Fruit fly (Drosophila melanogaster) whole organism, embryonic: ENCODE data around the gene CG13084.
A peak's percentile ranks its signal among the peaks of the same experiment; 100 is the strongest.

Source experiments
- Abd-B ChIP-seq: fragments of 200-800 bp; sonication (Bioruptor generic); optimal IDR thresholded peaks from 2 replicates; lab custom pipeline; 2018; ENCODE audit warnings: missing biosample characterization, mild to moderate bottlenecking, missing genetic modification characterization, moderate library complexity
- Ada2b ChIP-seq: fragments of 200-800 bp; sonication (Bioruptor generic); IDR thresholded peaks from 2 replicates; pipeline ENCODE4 v1.3.6; 2022; ENCODE audit warnings: missing biosample characterization, missing genetic modification characterization
- C15 ChIP-seq: fragments of 200-800 bp; sonication (Bioruptor generic); IDR thresholded peaks from 3 replicates; pipeline ENCODE4 v1.3.6; 2022; ENCODE audit warnings: missing biosample characterization, missing genetic modification characterization
- CG11247 ChIP-seq: fragments of 200-800 bp; sonication (Bioruptor generic); IDR thresholded peaks from 2 replicates; pipeline ENCODE4 v1.3.6; 2022; ENCODE audit warnings: missing biosample characterization, missing genetic modification characterization
- CG12299 ChIP-seq: fragments of 200-800 bp; sonication (Bioruptor generic); optimal IDR thresholded peaks from 2 replicates; lab custom pipeline; 2018; ENCODE audit warnings: missing biosample characterization, mild to moderate bottlenecking, missing genetic modification characterization
- CG15011 ChIP-seq: fragments of 200-800 bp; sonication (Bioruptor generic); optimal IDR thresholded peaks from 3 replicates; lab custom pipeline; 2018; ENCODE audit warnings: missing biosample characterization, mild to moderate bottlenecking, missing genetic modification characterization
- CG17359 ChIP-seq: fragments of 200-800 bp; sonication (Bioruptor generic); optimal IDR thresholded peaks from 3 replicates; lab custom pipeline; 2018; ENCODE audit warnings: missing biosample characterization, mild to moderate bottlenecking, missing genetic modification characterization, moderate library complexity
- CG17612 ChIP-seq: fragments of 200-800 bp; sonication (Bioruptor generic); IDR thresholded peaks from 2 replicates; pipeline ENCODE4 v1.3.6; 2022; ENCODE audit warnings: missing biosample characterization, missing genetic modification characterization
- CG17802 ChIP-seq: fragments of 200-800 bp; sonication (Bioruptor generic); optimal IDR thresholded peaks from 2 replicates; lab custom pipeline; 2018; ENCODE audit warnings: missing biosample characterization, mild to moderate bottlenecking, missing genetic modification characterization, moderate library complexity
- CG2875 ChIP-seq: fragments of 200-800 bp; sonication (Bioruptor generic); optimal IDR thresholded peaks from 2 replicates; lab custom pipeline; 2017; ENCODE audit warnings: missing biosample characterization, mild to moderate bottlenecking, missing genetic modification characterization, missing genetic modification reagents
- CG31224 ChIP-seq: fragments of 200-800 bp; sonication (Bioruptor generic); IDR thresholded peaks from 2 replicates; pipeline ENCODE4 v1.3.6; 2022; ENCODE audit warnings: missing biosample characterization, missing genetic modification characterization
- CG31441 ChIP-seq: fragments of 200-800 bp; sonication (Bioruptor generic); IDR thresholded peaks from 2 replicates; pipeline ENCODE4 v1.3.6; 2022; ENCODE audit warnings: missing biosample characterization, missing genetic modification characterization
- CG34224 ChIP-seq: fragments of 200-800 bp; sonication (Bioruptor generic); IDR thresholded peaks from 3 replicates; pipeline ENCODE4 v1.3.6; 2022; ENCODE audit warnings: missing biosample characterization, missing genetic modification characterization; ENCODE audit not compliant: partially characterized antibody
- CG4854 ChIP-seq: fragments of 200-800 bp; sonication (Bioruptor generic); optimal IDR thresholded peaks from 2 replicates; lab custom pipeline; 2016; ENCODE audit warnings: missing biosample characterization, missing genetic modification characterization, inconsistent platforms
- CG7556 ChIP-seq: fragments of 200-800 bp; sonication (Bioruptor generic); optimal IDR thresholded peaks from 2 replicates; lab custom pipeline; 2017; ENCODE audit warnings: missing biosample characterization, mild to moderate bottlenecking, missing genetic modification characterization
- CG7786 ChIP-seq: fragments of 200-800 bp; sonication (Bioruptor generic); optimal IDR thresholded peaks from 2 replicates; lab custom pipeline; 2016; ENCODE audit warnings: missing biosample characterization, missing genetic modification characterization
- CG8388 ChIP-seq: fragments of 200-800 bp; sonication (Bioruptor generic); optimal IDR thresholded peaks from 2 replicates; lab custom pipeline; 2019; ENCODE audit warnings: missing biosample characterization, mild to moderate bottlenecking, missing genetic modification characterization, moderate library complexity
- CG8924 ChIP-seq: fragments of 200-800 bp; optimal IDR thresholded peaks from 3 replicates; lab custom pipeline; 2019; ENCODE audit warnings: missing biosample characterization, mild to moderate bottlenecking, missing genetic modification characterization, moderate library complexity
- CoRest ChIP-seq: fragments of 200-800 bp; sonication (Bioruptor generic); optimal IDR thresholded peaks from 3 replicates; lab custom pipeline; 2018; ENCODE audit warnings: missing biosample characterization, mild to moderate bottlenecking, missing genetic modification characterization, moderate library complexity
- Dbx ChIP-seq: fragments of 200-800 bp; sonication (Bioruptor generic); IDR thresholded peaks from 3 replicates; pipeline ENCODE4 v1.3.6; 2022; ENCODE audit warnings: missing biosample characterization, missing genetic modification characterization
- Dfd ChIP-seq, 2 experiments: fragments of >200 bp; optimal IDR thresholded peaks; 2 replicates each; lab custom pipeline; 2017; ENCODE audit warnings: missing biosample characterization in 2 of 2, missing genetic modification characterization in 2 of 2
- Dip3 ChIP-seq: fragments of 200-800 bp; sonication (Bioruptor generic); optimal IDR thresholded peaks from 3 replicates; lab custom pipeline; 2016; ENCODE audit warnings: missing biosample characterization, missing genetic modification characterization
- Elba2 ChIP-seq: fragments of 200-800 bp; sonication (Bioruptor generic); optimal IDR thresholded peaks from 3 replicates; lab custom pipeline; 2016; ENCODE audit warnings: missing biosample characterization, missing genetic modification characterization
- HmgZ ChIP-seq: fragments of 200-800 bp; sonication (Bioruptor generic); optimal IDR thresholded peaks from 2 replicates; lab custom pipeline; 2018; ENCODE audit warnings: missing biosample characterization, mild to moderate bottlenecking, missing genetic modification characterization
- Hsf ChIP-seq: fragments of 200-800 bp; sonication (Bioruptor generic); optimal IDR thresholded peaks from 3 replicates; lab custom pipeline; 2016; ENCODE audit warnings: missing biosample characterization, missing genetic modification characterization
- Jarid2 ChIP-seq: fragments of 200-800 bp; sonication (Bioruptor generic); optimal IDR thresholded peaks from 3 replicates; lab custom pipeline; 2017; ENCODE audit warnings: mild to moderate bottlenecking, missing biosample characterization, missing genetic modification reagents, missing genetic modification characterization
- Kr ChIP-seq: fragments of 200-800 bp; sonication (Bioruptor generic); optimal IDR thresholded peaks from 2 replicates; lab custom pipeline; 2017; ENCODE audit warnings: missing biosample characterization, mild to moderate bottlenecking, missing genetic modification characterization
- Med ChIP-seq: fragments of 200-800 bp; sonication (Bioruptor generic); peaks from one replicate; lab custom pipeline; 2016; ENCODE audit warnings: missing biosample characterization, missing genetic modification characterization, mild to moderate bottlenecking, inconsistent platforms, moderate library complexity
- NK7.1 ChIP-seq: fragments of 200-800 bp; sonication (Bioruptor generic); optimal IDR thresholded peaks from 3 replicates; lab custom pipeline; 2016; ENCODE audit warnings: missing biosample characterization, missing genetic modification characterization
- Oli ChIP-seq: fragments of 200-800 bp; sonication (Bioruptor generic); optimal IDR thresholded peaks from 2 replicates; lab custom pipeline; 2018; ENCODE audit warnings: missing biosample characterization, mild to moderate bottlenecking, missing genetic modification characterization, moderate library complexity
- PHDP ChIP-seq: fragments of 200-800 bp; sonication (Bioruptor generic); optimal IDR thresholded peaks from 3 replicates; lab custom pipeline; 2018; ENCODE audit warnings: missing biosample characterization, mild to moderate bottlenecking, missing genetic modification characterization, moderate library complexity
- Side ChIP-seq: fragments of 200-800 bp; sonication (Bioruptor generic); optimal IDR thresholded peaks from 2 replicates; lab custom pipeline; 2016; ENCODE audit warnings: missing biosample characterization, missing genetic modification characterization
- Sry-δ ChIP-seq: fragments of 200-800 bp; sonication (Bioruptor generic); optimal IDR thresholded peaks from 2 replicates; lab custom pipeline; 2016; ENCODE audit warnings: missing biosample characterization, missing genetic modification characterization
- Taf1 ChIP-seq: fragments of 200-800 bp; sonication (Bioruptor generic); IDR thresholded peaks from 2 replicates; pipeline ENCODE4 v1.3.6; 2022; ENCODE audit warnings: missing biosample characterization, missing genetic modification characterization
- bigmax ChIP-seq: fragments of 200-800 bp; sonication (Bioruptor generic); optimal IDR thresholded peaks from 2 replicates; lab custom pipeline; 2018; ENCODE audit warnings: missing biosample characterization, mild to moderate bottlenecking, missing genetic modification characterization
- br ChIP-seq: fragments of >200 bp; optimal IDR thresholded peaks from 2 replicates; lab custom pipeline; 2017
- cad ChIP-seq: fragments of >200 bp; optimal IDR thresholded peaks from 2 replicates; lab custom pipeline; 2017; ENCODE audit warnings: missing biosample characterization, missing genetic modification characterization
- cato ChIP-seq: fragments of 200-800 bp; sonication (Bioruptor generic); optimal IDR thresholded peaks from 2 replicates; lab custom pipeline; 2016; ENCODE audit warnings: missing biosample characterization, missing genetic modification characterization, borderline replicate concordance
- chn ChIP-seq: fragments of 200-800 bp; sonication (Bioruptor generic); optimal IDR thresholded peaks from 2 replicates; lab custom pipeline; 2016; ENCODE audit warnings: missing biosample characterization, missing genetic modification characterization
- gem ChIP-seq: fragments of 200-800 bp; sonication (Bioruptor generic); optimal IDR thresholded peaks from 2 replicates; lab custom pipeline; 2019; ENCODE audit warnings: missing biosample characterization, mild to moderate bottlenecking, missing genetic modification characterization, moderate library complexity
- kay ChIP-seq: fragments of 200-800 bp; sonication (Bioruptor generic); optimal IDR thresholded peaks from 2 replicates; lab custom pipeline; 2016; ENCODE audit warnings: missing biosample characterization, missing genetic modification characterization
- klu ChIP-seq: fragments of 200-800 bp; sonication (Bioruptor generic); IDR thresholded peaks from 2 replicates; pipeline ENCODE4 v1.3.6; 2022; ENCODE audit warnings: missing biosample characterization, missing genetic modification characterization
- luna ChIP-seq: fragments of 200-800 bp; sonication (Bioruptor generic); optimal IDR thresholded peaks from 2 replicates; lab custom pipeline; 2016; ENCODE audit warnings: missing biosample characterization, missing genetic modification characterization
- mirr ChIP-seq: fragments of 200-800 bp; sonication (Bioruptor generic); optimal IDR thresholded peaks from 3 replicates; lab custom pipeline; 2018; ENCODE audit warnings: missing biosample characterization, mild to moderate bottlenecking, missing genetic modification characterization
- nom ChIP-seq: fragments of 200-800 bp; sonication (Bioruptor generic); optimal IDR thresholded peaks from 2 replicates; lab custom pipeline; 2017; ENCODE audit warnings: missing biosample characterization, missing genetic modification characterization, mild to moderate bottlenecking, moderate library complexity, missing genetic modification reagents
- odd ChIP-seq: fragments of 200-800 bp; sonication (Bioruptor generic); optimal IDR thresholded peaks from 2 replicates; lab custom pipeline; 2017; ENCODE audit warnings: missing biosample characterization, mild to moderate bottlenecking, missing genetic modification characterization
- phol ChIP-seq: fragments of 200-800 bp; sonication (Bioruptor generic); optimal IDR thresholded peaks from 3 replicates; lab custom pipeline; 2018; ENCODE audit warnings: missing biosample characterization, mild to moderate bottlenecking, missing genetic modification characterization, moderate library complexity
- prd ChIP-seq, 3 experiments: fragments of >200 bp in 2 of 3; fragments of 200-800 bp in 1 of 3; sonication (Bioruptor generic) in 1 of 3; optimal IDR thresholded peaks in 2 of 3; IDR thresholded peaks in 1 of 3; 2 replicates in 2 of 3; 3 replicates in 1 of 3; pipeline versions ENCODE4 v1.3.6 to Lab custom; 2017 to 2022; ENCODE audit warnings: missing biosample characterization in 1 of 3, missing genetic modification characterization in 1 of 3
- shn ChIP-seq: fragments of 200-800 bp; sonication (Bioruptor generic); optimal IDR thresholded peaks from 3 replicates; lab custom pipeline; 2016; ENCODE audit warnings: missing biosample characterization, missing genetic modification characterization
- sug ChIP-seq: fragments of 200-800 bp; optimal IDR thresholded peaks from 2 replicates; lab custom pipeline; 2019; ENCODE audit warnings: missing biosample characterization, mild to moderate bottlenecking, missing genetic modification characterization, moderate library complexity

CG13084 gene

DNA sequence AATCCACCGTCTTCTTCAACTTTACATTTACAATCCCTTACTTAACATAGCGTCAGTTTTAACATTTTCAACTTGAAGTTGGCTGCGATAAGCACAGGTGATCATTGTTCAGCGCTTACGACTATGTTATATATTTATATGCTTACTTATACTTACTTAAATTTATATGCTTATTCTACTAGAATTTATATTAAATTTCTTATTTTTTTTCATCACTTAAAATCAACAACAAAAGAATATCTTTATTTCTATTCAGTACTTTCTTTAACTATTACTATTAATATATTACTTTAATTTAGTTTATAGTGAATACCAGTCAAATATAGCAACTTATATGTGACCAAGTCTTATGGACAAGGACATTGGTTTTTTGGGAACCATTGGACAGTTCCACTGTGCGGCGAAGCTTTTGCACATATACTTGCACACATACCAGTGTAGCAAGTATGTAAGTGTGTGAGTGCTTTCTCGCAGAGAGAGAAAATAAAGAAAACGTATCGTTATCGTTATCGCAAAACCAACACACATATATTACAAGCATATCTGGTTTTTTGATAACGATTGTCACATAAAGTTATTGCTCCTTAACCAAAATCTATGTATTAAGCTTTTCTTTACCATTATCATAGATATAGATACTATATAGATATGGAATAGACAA lies 32.6 kb downstream of the CG13084 start, which contains the start of gene Hasp (continued):
- no peak for TF ChIP-seq nom (GFP tag; lab: Kevin White, UChicago)
- no peak for TF ChIP-seq Dbx (GFP tag; lab: Robert Waterston, UW)
- TF ChIP-seq Side (GFP tag; lab: Kevin White, UChicago) = no peak
- TF ChIP-seq CG17802 = no peak
- no peak for TF ChIP-seq Elba2 (GFP tag; lab: Kevin White, UChicago)
- TF ChIP-seq chn (GFP tag; lab: Kevin White, UChicago) = no peak
- TF ChIP-seq Kr (GFP tag; lab: Kevin White, UChicago) = no peak
- peak; percentile 70 for TF ChIP-seq CG17359 (tag; lab: Kevin White, UChicago)
- TF ChIP-seq Abd-B (GFP tag; lab: Kevin White, UChicago) = peak; percentile 41
- peak; percentile 59 for TF ChIP-seq CG8388 (GFP tag; lab: Kevin White, UChicago)
- TF ChIP-seq NK7.1 = no peak
- peak; percentile 61 for TF ChIP-seq PHDP (tag; lab: Kevin White, UChicago)
- no peak for TF ChIP-seq prd (optimal IDR thresholded peaks at IDR 0.05; lab: Kevin White, UChicago)
- peak; percentile 36 for TF ChIP-seq prd (GFP tag; IDR thresholded peaks at IDR 0.05; lab: Robert Waterston, UW)
- no peak for TF ChIP-seq Dfd (GFP tag; optimal IDR thresholded peaks at IDR 0.05; lab: Kevin White, UChicago)
- peak; percentile 8 for TF ChIP-seq mirr
- TF ChIP-seq CG12299 (tag; lab: Kevin White, UChicago) = no peak
- TF ChIP-seq CG15011 = no peak
- no peak for TF ChIP-seq Jarid2
- TF ChIP-seq phol (tag; lab: Kevin White, UChicago) = peak; percentile 63
- peak; percentile 87 for TF ChIP-seq CG34224
- no peak for TF ChIP-seq cato (GFP tag; lab: Kevin White, UChicago)
- no peak for TF ChIP-seq gem (tag; lab: Kevin White, UChicago)
- peak; percentile 33 for TF ChIP-seq CG2875
- peak; percentile 16; the same call in 1 of the 3 replicates for TF ChIP-seq C15 (GFP tag; lab: Robert Waterston, UW)
- peak; percentile 28 for TF ChIP-seq Dip3 (GFP tag; lab: Kevin White, UChicago)
- peak; percentile 65 for TF ChIP-seq CG31441
- TF ChIP-seq shn = no peak
- no peak for TF ChIP-seq CG17612
- 0 out of 2 replicates have a peak, but pooled peaks have one; percentile 23 for TF ChIP-seq Ada2b (GFP tag; lab: Robert Waterston, UW)
- TF ChIP-seq Taf1 (GFP tag; lab: Robert Waterston, UW) = no peak
- no peak for TF ChIP-seq CG4854 (GFP tag; lab: Kevin White, UChicago)
- TF ChIP-seq Med = peak; percentile 81
- peak; percentile 28 for TF ChIP-seq CG7556 (GFP tag; lab: Kevin White, UChicago)
- no peak for TF ChIP-seq klu (GFP tag; lab: Robert Waterston, UW)
- TF ChIP-seq br = no peak
- no peak for TF ChIP-seq odd (GFP tag; lab: Kevin White, UChicago)
- TF ChIP-seq bigmax (GFP tag; lab: Kevin White, UChicago) = no peak
- TF ChIP-seq CG31224 = peak; percentile 50; the same call in 1 of the 2 replicates
- TF ChIP-seq HmgZ (tag; lab: Kevin White, UChicago) = peak; percentile 18
- no peak for TF ChIP-seq cad
- peak; percentile 63 for TF ChIP-seq Oli (tag; lab: Kevin White, UChicago)
- no peak for TF ChIP-seq luna (GFP tag; lab: Kevin White, UChicago)
- TF ChIP-seq CG8924 (tag; lab: Kevin White, UChicago) = peak; percentile 9
- no peak for TF ChIP-seq CG7786 (GFP tag; lab: Kevin White, UChicago)
- TF ChIP-seq CG11247 = no peak
- peak; percentile 12 for TF ChIP-seq kay (GFP tag; lab: Kevin White, UChicago)
- TF ChIP-seq Hsf = peak; percentile 18
- TF ChIP-seq Sry-δ (GFP tag; lab: Kevin White, UChicago) = no peak
- TF ChIP-seq CoRest = peak; percentile 56
- peak; percentile 42 for TF ChIP-seq sug (tag; lab: Kevin White, UChicago)
